Worm (Caenorhabditis elegans) whole organism, L2 larva: ENCODE measurements around the gene deb-1.

ENCODE experiments used
- C34F6.9 ChIP-seq: fragments of 150-350 bp; optimal IDR thresholded peaks from 2 replicates; lab custom pipeline; 2014; ENCODE audit warnings: missing biosample characterization, missing genetic modification characterization
- F13H6.1 ChIP-seq: sonication (generic microtip); optimal IDR thresholded peaks from 2 replicates; lab custom pipeline; 2016; ENCODE audit warnings: missing genetic modification characterization, missing compliant biosample characterization
- R02D3.7 ChIP-seq: fragments of 150-350 bp; optimal IDR thresholded peaks from 2 replicates; lab custom pipeline; 2014; ENCODE audit warnings: missing biosample characterization, missing genetic modification characterization
- Y55F3AM.14 ChIP-seq: fragments of 200-800 bp; sonication (Bioruptor generic); optimal IDR thresholded peaks from 2 replicates; lab custom pipeline; 2018; ENCODE audit warnings: mild to moderate bottlenecking, missing genetic modification characterization, missing compliant biosample characterization
- ZK546.5 ChIP-seq: sonication (generic microtip); optimal IDR thresholded peaks from 2 replicates; lab custom pipeline; 2017; ENCODE audit warnings: missing biosample characterization, missing genetic modification characterization
- alr-1 ChIP-seq: fragments of 150-350 bp; optimal IDR thresholded peaks from 2 replicates; lab custom pipeline; 2014; ENCODE audit warnings: missing biosample characterization, missing genetic modification characterization
- aly-2 ChIP-seq: fragments of 150-350 bp; optimal IDR thresholded peaks from 2 replicates; lab custom pipeline; 2014; ENCODE audit warnings: missing biosample characterization, missing genetic modification characterization
- ama-1 ChIP-seq: fragments of 150-350 bp; optimal IDR thresholded peaks from 2 replicates; lab custom pipeline; 2018; ENCODE audit warnings: inconsistent platforms
- blmp-1 ChIP-seq: sonication (generic microtip); optimal IDR thresholded peaks from 2 replicates; lab custom pipeline; 2017; ENCODE audit warnings: missing genetic modification characterization, mild to moderate bottlenecking, missing compliant biosample characterization, antibody characterized with exemption, moderate library complexity; ENCODE audit not compliant: insufficient read depth
- ceh-16 ChIP-seq: fragments of 150-350 bp; optimal IDR thresholded peaks from 2 replicates; lab custom pipeline; 2014; ENCODE audit warnings: missing biosample characterization, missing genetic modification characterization
- ceh-82 ChIP-seq: fragments of 150-350 bp; optimal IDR thresholded peaks from 2 replicates; lab custom pipeline; 2014; ENCODE audit warnings: missing biosample characterization, missing genetic modification characterization
- crh-2 ChIP-seq: sonication (generic microtip); optimal IDR thresholded peaks from 2 replicates; lab custom pipeline; 2017; ENCODE audit warnings: missing biosample characterization, missing genetic modification characterization
- dmd-4 ChIP-seq: sonication (generic microtip); optimal IDR thresholded peaks from 2 replicates; lab custom pipeline; 2017; ENCODE audit warnings: missing biosample characterization, missing genetic modification characterization
- egl-27 ChIP-seq: sonication (generic microtip); optimal IDR thresholded peaks from 3 replicates; lab custom pipeline; 2017; ENCODE audit warnings: missing biosample characterization, missing genetic modification reagents, missing genetic modification characterization
- elt-1 ChIP-seq: fragments of 150-350 bp; optimal IDR thresholded peaks from 2 replicates; lab custom pipeline; 2014; ENCODE audit warnings: missing biosample characterization, missing genetic modification characterization
- elt-3 ChIP-seq: sonication (generic microtip); optimal IDR thresholded peaks from 2 replicates; lab custom pipeline; 2017; ENCODE audit warnings: missing biosample characterization, missing genetic modification characterization
- fos-1 ChIP-seq: fragments of 150-350 bp; optimal IDR thresholded peaks from 2 replicates; lab custom pipeline; 2014; ENCODE audit warnings: missing biosample characterization, missing genetic modification characterization
- gmeb-1 ChIP-seq: fragments of 150-350 bp; optimal IDR thresholded peaks from 2 replicates; lab custom pipeline; 2014; ENCODE audit warnings: missing biosample characterization, missing genetic modification characterization
- lin-13 ChIP-seq: fragments of 150-350 bp; optimal IDR thresholded peaks from 2 replicates; lab custom pipeline; 2014; ENCODE audit warnings: missing biosample characterization, missing genetic modification reagents, missing genetic modification characterization
- lin-39 ChIP-seq: fragments of 150-350 bp; optimal IDR thresholded peaks from 2 replicates; lab custom pipeline; 2014; ENCODE audit warnings: missing biosample characterization, missing genetic modification reagents, missing genetic modification characterization
- lsy-2 ChIP-seq, 2 experiments: fragments of 150-350 bp in 1 of 2; sonication (generic microtip) in 1 of 2; optimal IDR thresholded peaks; 2 replicates each; lab custom pipeline; 2014 to 2017; ENCODE audit warnings: missing biosample characterization in 2 of 2, missing genetic modification characterization in 2 of 2
- mab-5 ChIP-seq: fragments of 150-350 bp; optimal IDR thresholded peaks from 2 replicates; lab custom pipeline; 2014; ENCODE audit warnings: missing biosample characterization, missing genetic modification characterization
- mbf-1 ChIP-seq: sonication (generic microtip); optimal IDR thresholded peaks from 2 replicates; lab custom pipeline; 2017; ENCODE audit warnings: missing biosample characterization, missing genetic modification characterization
- mdl-1 ChIP-seq, 2 experiments: fragments of 150-350 bp in 1 of 2; sonication (generic microtip) in 1 of 2; optimal IDR thresholded peaks; 2 replicates each; lab custom pipeline; 2017; ENCODE audit warnings: missing biosample characterization in 2 of 2, missing genetic modification characterization in 2 of 2
- nhr-11 ChIP-seq: fragments of 150-350 bp; optimal IDR thresholded peaks from 2 replicates; lab custom pipeline; 2014; ENCODE audit warnings: missing biosample characterization, missing genetic modification characterization
- nhr-12 ChIP-seq: fragments of 150-350 bp; optimal IDR thresholded peaks from 2 replicates; lab custom pipeline; 2014; ENCODE audit warnings: missing biosample characterization, missing genetic modification characterization
- nhr-129 ChIP-seq: fragments of 150-350 bp; optimal IDR thresholded peaks from 2 replicates; lab custom pipeline; 2014; ENCODE audit warnings: missing biosample characterization, missing genetic modification characterization
- nhr-21 ChIP-seq: fragments of 150-350 bp; optimal IDR thresholded peaks from 2 replicates; lab custom pipeline; 2014; ENCODE audit warnings: missing biosample characterization, missing genetic modification characterization
- nhr-23 ChIP-seq: fragments of 150-350 bp; optimal IDR thresholded peaks from 2 replicates; lab custom pipeline; 2014; ENCODE audit warnings: missing biosample characterization, missing genetic modification reagents, missing genetic modification characterization
- nhr-25 ChIP-seq: fragments of 150-350 bp; sonication (generic microtip); optimal IDR thresholded peaks from 3 replicates; lab custom pipeline; 2014; ENCODE audit warnings: missing biosample characterization, missing genetic modification characterization
- nhr-6 ChIP-seq: fragments of 150-350 bp; optimal IDR thresholded peaks from 2 replicates; lab custom pipeline; 2014; ENCODE audit warnings: missing biosample characterization, missing genetic modification characterization
- nhr-77 ChIP-seq: fragments of 150-350 bp; optimal IDR thresholded peaks from 2 replicates; lab custom pipeline; 2014; ENCODE audit warnings: missing biosample characterization, missing genetic modification characterization
- peb-1 ChIP-seq: fragments of 150-350 bp; optimal IDR thresholded peaks from 2 replicates; lab custom pipeline; 2014; ENCODE audit warnings: missing biosample characterization, missing genetic modification characterization
- sem-4 ChIP-seq: fragments of 150-350 bp; optimal IDR thresholded peaks from 2 replicates; lab custom pipeline; 2014; ENCODE audit warnings: missing biosample characterization, missing genetic modification reagents, missing genetic modification characterization
- skn-1 ChIP-seq: sonication (generic microtip); optimal IDR thresholded peaks from 2 replicates; lab custom pipeline; 2017; ENCODE audit warnings: missing biosample characterization, missing genetic modification characterization
- sma-3 ChIP-seq: sonication (generic microtip); optimal IDR thresholded peaks from 2 replicates; lab custom pipeline; 2016; ENCODE audit warnings: missing genetic modification reagents, missing genetic modification characterization, missing compliant biosample characterization
- sma-9 ChIP-seq, 2 experiments: fragments of 150-350 bp in 1 of 2; sonication (generic microtip) in 1 of 2; optimal IDR thresholded peaks; 2 replicates each; lab custom pipeline; 2014 to 2016; ENCODE audit warnings: missing genetic modification characterization in 2 of 2, mild to moderate bottlenecking in 1 of 2, missing biosample characterization in 1 of 2, missing compliant biosample characterization in 1 of 2, missing genetic modification reagents in 1 of 2, moderate library complexity in 1 of 2
- snpc-4 ChIP-seq: fragments of 150-350 bp; optimal IDR thresholded peaks from 2 replicates; lab custom pipeline; 2014; ENCODE audit warnings: missing biosample characterization, missing genetic modification characterization
- unc-39 ChIP-seq: fragments of 150-350 bp; optimal IDR thresholded peaks from 2 replicates; lab custom pipeline; 2014; ENCODE audit warnings: missing biosample characterization, missing genetic modification characterization
- unc-62 ChIP-seq: fragments of 150-350 bp; optimal IDR thresholded peaks from 2 replicates; lab custom pipeline; 2014; ENCODE audit warnings: missing biosample characterization, missing genetic modification reagents, missing genetic modification characterization
- zag-1 ChIP-seq: fragments of 150-350 bp; optimal IDR thresholded peaks from 2 replicates; lab custom pipeline; 2014; ENCODE audit warnings: missing biosample characterization, missing genetic modification characterization
- ztf-1 ChIP-seq: fragments of 200-800 bp; sonication (Bioruptor generic); conservative IDR thresholded peaks from 2 replicates; pipeline ENCODE4 v1.3.6; 2022; ENCODE audit warnings: missing genetic modification characterization, missing compliant biosample characterization
- ztf-11 ChIP-seq: sonication (generic microtip); optimal IDR thresholded peaks from 2 replicates; lab custom pipeline; 2017; ENCODE audit warnings: missing biosample characterization, missing genetic modification characterization
- ztf-4 ChIP-seq: fragments of 150-350 bp; optimal IDR thresholded peaks from 2 replicates; lab custom pipeline; 2014; ENCODE audit warnings: missing biosample characterization, missing genetic modification characterization

Gene deb-1

DNA sequence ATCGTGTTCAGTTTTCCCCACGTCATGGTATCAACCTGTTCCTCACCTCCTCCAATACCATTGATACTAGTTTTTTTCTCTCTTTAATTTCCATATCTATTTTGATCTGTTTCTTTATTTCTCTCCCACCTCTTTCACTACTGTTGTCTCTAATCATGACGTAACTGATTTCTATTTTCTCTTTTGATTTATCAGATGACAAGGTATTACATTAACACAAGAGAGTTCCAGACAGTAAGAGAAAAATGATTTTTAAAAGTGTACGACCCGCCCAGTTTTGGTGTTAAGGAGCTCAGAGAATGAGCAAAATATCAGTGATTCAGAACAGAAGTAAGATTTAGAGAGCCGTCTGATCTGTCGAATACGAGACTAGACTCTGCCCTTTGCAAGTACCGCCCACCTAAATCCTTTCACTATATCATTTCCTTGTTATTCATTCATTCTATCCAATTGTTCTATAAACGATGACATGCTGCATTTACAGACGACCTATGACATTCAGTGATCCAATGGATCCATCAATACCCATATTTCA is 44.3 kb downstream of the deb-1 start, which contains the start of gene nhr-105 (continued):
- TF ChIP-seq alr-1 (tag; lab: Kevin White, UChicago) (no peak), nhr-11 (tag; lab: Kevin White, UChicago) (no peak), lsy-2 (tag; optimal IDR thresholded peaks at IDR 0.05; lab: Kevin White, UChicago) (peak in 1 of 2 experiments; percentile 69), ceh-82 (tag; lab: Kevin White, UChicago) (no peak), F13H6.1 (tag; lab: Kevin White, UChicago) (peak; percentile 71), gmeb-1 (peak; percentile 61), R02D3.7 (tag; lab: Kevin White, UChicago) (no peak), ceh-16 (tag; lab: Kevin White, UChicago) (no peak), nhr-25 (peak; percentile 95), sem-4 (tag; lab: Kevin White, UChicago) (peak; percentile 38), crh-2 (tag; lab: Kevin White, UChicago) (peak; percentile 93), lin-39 (tag; lab: Kevin White, UChicago) (no peak), snpc-4 (peak; percentile 1), Y55F3AM.14 (GFP tag; lab: Kevin White, UChicago) (peak; percentile 49), unc-62 (no peak), nhr-129 (tag; lab: Kevin White, UChicago) (peak; percentile 77), nhr-77 (tag; lab: Kevin White, UChicago) (no peak), skn-1 (no peak), ztf-4 (tag; lab: Kevin White, UChicago) (peak; percentile 71)
- TF ChIP-seq, all 48 proteins: peak for 17

DNA sequence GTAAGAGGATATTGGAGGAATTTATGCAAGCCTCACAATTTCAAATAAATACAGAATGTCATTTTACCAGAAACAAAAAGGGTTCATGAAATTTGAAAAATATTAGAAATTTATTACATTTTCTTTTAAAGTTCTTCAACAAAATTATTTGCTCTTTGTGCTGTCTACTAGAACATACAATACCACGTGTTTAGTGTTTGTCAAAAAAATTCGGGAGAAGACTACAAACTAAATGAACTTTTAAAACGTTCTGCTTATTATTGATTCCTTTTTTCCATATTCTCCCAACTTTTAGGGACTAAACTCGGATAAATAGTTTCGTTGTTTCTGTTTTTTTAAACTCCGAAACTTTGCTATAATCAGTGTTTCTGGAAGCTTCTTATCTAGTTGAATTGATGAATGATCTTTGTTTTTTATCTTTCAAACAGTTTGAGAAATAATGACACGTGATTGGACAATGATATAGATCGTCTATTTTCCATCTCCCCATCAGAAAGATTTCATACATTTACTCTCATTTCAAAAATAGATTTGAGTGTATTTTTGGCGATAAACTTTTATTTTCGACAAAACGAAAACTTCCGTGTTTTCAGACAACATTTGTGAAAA is 45.3 kb downstream of the deb-1 start:
- TF ChIP-seq sma-3 (GFP tag; lab: Kevin White, UChicago), result peak; percentile 54
- TF ChIP-seq ztf-11 (tag; lab: Kevin White, UChicago), result no peak
- TF ChIP-seq nhr-25, result peak; percentile 46
- TF ChIP-seq sma-9 (GFP tag; optimal IDR thresholded peaks at IDR 0.05; lab: Kevin White, UChicago), result peak; percentile 6
- no peak for TF ChIP-seq sma-9 (tag; optimal IDR thresholded peaks at IDR 0.05; lab: Kevin White, UChicago)
- peak; percentile 35 for TF ChIP-seq crh-2 (tag; lab: Kevin White, UChicago)
- TF ChIP-seq mbf-1 (tag; lab: Kevin White, UChicago), result no peak
- TF ChIP-seq nhr-77 (tag; lab: Kevin White, UChicago), result no peak
- TF ChIP-seq snpc-4, result no peak
- TF ChIP-seq mdl-1 (tag; optimal IDR thresholded peaks at IDR 0.05; lab: Kevin White, UChicago), result no peak
- TF ChIP-seq fos-1, result no peak
- TF ChIP-seq blmp-1 (tag; lab: Kevin White, UChicago), result peak; percentile 27
- peak; percentile 13 for TF ChIP-seq nhr-21 (tag; lab: Kevin White, UChicago)
- TF ChIP-seq lsy-2 (tag; optimal IDR thresholded peaks at IDR 0.05; lab: Kevin White, UChicago), result peak in 1 of 2 experiments; percentile 24
- no peak for TF ChIP-seq mab-5
- no peak for TF ChIP-seq unc-39 (tag; lab: Kevin White, UChicago)
- TF ChIP-seq gmeb-1, result peak; percentile 4
- no peak for TF ChIP-seq R02D3.7 (tag; lab: Kevin White, UChicago)

DNA sequence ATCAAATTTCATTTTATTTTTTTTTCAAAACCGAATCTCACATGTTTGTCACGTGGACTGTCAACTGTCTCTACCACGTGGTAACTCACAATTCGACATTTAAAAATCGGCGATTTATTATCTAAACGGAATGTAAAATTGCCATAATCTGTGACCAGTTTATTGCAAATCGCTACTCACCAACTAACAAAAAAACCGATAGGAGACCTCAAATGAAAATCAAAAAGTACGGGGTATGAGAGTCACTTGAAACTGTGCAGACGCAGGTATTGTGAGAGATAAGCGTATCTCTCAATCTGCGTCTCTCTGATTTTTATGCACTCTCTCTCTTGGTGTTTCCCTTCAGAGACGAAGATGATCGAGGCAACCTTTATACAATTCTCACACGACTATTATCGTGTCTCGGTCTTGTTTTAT is 46.3 kb downstream of the deb-1 start:
- no peak for TF ChIP-seq ztf-11 (tag; lab: Kevin White, UChicago)
- no peak for TF ChIP-seq elt-3 (tag; lab: Kevin White, UChicago)
- TF ChIP-seq peb-1 (tag; lab: Kevin White, UChicago), result no peak
- TF ChIP-seq ceh-82 (tag; lab: Kevin White, UChicago), result no peak
- TF ChIP-seq Y55F3AM.14 (GFP tag; lab: Kevin White, UChicago), result peak; percentile 24
- no peak for TF ChIP-seq nhr-23 (tag; lab: Kevin White, UChicago)
- no peak for TF ChIP-seq aly-2
- TF ChIP-seq nhr-11 (tag; lab: Kevin White, UChicago), result peak; percentile 13
- TF ChIP-seq ceh-16 (tag; lab: Kevin White, UChicago), result no peak
- no peak for TF ChIP-seq skn-1
- TF ChIP-seq ztf-4 (tag; lab: Kevin White, UChicago), result peak; percentile 54
- no peak for TF ChIP-seq nhr-12 (tag; lab: Kevin White, UChicago)
- peak; percentile 5 for TF ChIP-seq egl-27 (tag; lab: Kevin White, UChicago)
- TF ChIP-seq ztf-1 (GFP tag; lab: Robert Waterston, UW), result no peak
- TF ChIP-seq elt-1, result no peak
- peak; percentile 86 for TF ChIP-seq F13H6.1 (tag; lab: Kevin White, UChicago)
- peak; percentile 81 for TF ChIP-seq nhr-129 (tag; lab: Kevin White, UChicago)
- TF ChIP-seq mdl-1 (tag; optimal IDR thresholded peaks at IDR 0.05; lab: Kevin White, UChicago), result peak; percentile 56 to 58
- peak; percentile 29 for TF ChIP-seq lin-13 (GFP tag; lab: Kevin White, UChicago)
- TF ChIP-seq mab-5, result no peak
- TF ChIP-seq nhr-21 (tag; lab: Kevin White, UChicago), result peak; percentile 67
- peak; percentile 73 for TF ChIP-seq nhr-6 (tag; lab: Kevin White, UChicago)
- peak in 1 of 2 experiments; percentile 48 for TF ChIP-seq lsy-2 (tag; optimal IDR thresholded peaks at IDR 0.05; lab: Kevin White, UChicago)
- TF ChIP-seq fos-1, result peak; percentile 87
- TF ChIP-seq ZK546.5, result no peak
- peak; percentile 28 for TF ChIP-seq ama-1 (lab: Kevin White, UChicago)
- TF ChIP-seq nhr-25, result peak; percentile 88
- peak; percentile 78 for TF ChIP-seq gmeb-1
- no peak for TF ChIP-seq alr-1 (tag; lab: Kevin White, UChicago)
- peak; percentile 84 for TF ChIP-seq sma-3 (GFP tag; lab: Kevin White, UChicago)
- peak; percentile 62 for TF ChIP-seq C34F6.9 (tag; lab: Kevin White, UChicago)
- peak; percentile 87 for TF ChIP-seq sma-9 (GFP tag; optimal IDR thresholded peaks at IDR 0.05; lab: Kevin White, UChicago)
- no peak for TF ChIP-seq sma-9 (tag; optimal IDR thresholded peaks at IDR 0.05; lab: Kevin White, UChicago)
- peak; percentile 44 for TF ChIP-seq sem-4 (tag; lab: Kevin White, UChicago)
- TF ChIP-seq dmd-4 (tag; lab: Kevin White, UChicago), result no peak
- no peak for TF ChIP-seq zag-1 (tag; lab: Kevin White, UChicago)
